Worm (Caenorhabditis elegans): Measurements from ENCODE around the gene F31F4.11.

Gene F31F4.11

ce11 chrV:667459-667858 is 3.2 kb upstream of the F31F4.11 start, which contains the start of gene nhr-180:
Gene nhr-180, minus strand, starts transcription at chrV:667510.
- no peak for TF ChIP-seq ceh-28 (tag; optimal IDR thresholded peaks at IDR 0.05)
- TF ChIP-seq elt-2 (tag; optimal IDR thresholded peaks at IDR 0.05): peak; percentile 50
- peak; percentile 16 for TF ChIP-seq pqm-1 (tag; optimal IDR thresholded peaks at IDR 0.05)
- TF ChIP-seq hmg-11 (tag; optimal IDR thresholded peaks at IDR 0.05): no peak
- TF ChIP-seq nhr-67 (tag; optimal IDR thresholded peaks at IDR 0.05): no peak
- TF ChIP-seq fkh-2 (tag; optimal IDR thresholded peaks at IDR 0.05): no peak

- TF ChIP-seq mml-1 (tag; optimal IDR thresholded peaks at IDR 0.05) (no peak), elt-1 (tag; optimal IDR thresholded peaks at IDR 0.05) (no peak), hmg-11 (tag; optimal IDR thresholded peaks at IDR 0.05) (no peak), jun-1 (tag; optimal IDR thresholded peaks at IDR 0.05) (no peak), nhr-67 (tag; optimal IDR thresholded peaks at IDR 0.05) (no peak), ceh-28 (tag; optimal IDR thresholded peaks at IDR 0.05) (no peak), ceh-82 (tag; optimal IDR thresholded peaks at IDR 0.05) (no peak), mdl-1 (tag; optimal IDR thresholded peaks at IDR 0.05) (no peak), nhr-76 (tag; optimal IDR thresholded peaks at IDR 0.05) (no peak), nhr-23 (tag; optimal IDR thresholded peaks at IDR 0.05) (no peak), daf-12 (tag; optimal IDR thresholded peaks at IDR 0.05) (no peak), skn-1 (tag; optimal IDR thresholded peaks at IDR 0.05) (no peak), ceh-9 (tag; optimal IDR thresholded peaks at IDR 0.05) (no peak)
These were observed 4.0 kb downstream of the F31F4.11 start, which contains the start of gene F31F4.17 for ce11 chrV:660210-660609. Gene F31F4.17, minus strand, starts transcription at chrV:660310.

DNA sequence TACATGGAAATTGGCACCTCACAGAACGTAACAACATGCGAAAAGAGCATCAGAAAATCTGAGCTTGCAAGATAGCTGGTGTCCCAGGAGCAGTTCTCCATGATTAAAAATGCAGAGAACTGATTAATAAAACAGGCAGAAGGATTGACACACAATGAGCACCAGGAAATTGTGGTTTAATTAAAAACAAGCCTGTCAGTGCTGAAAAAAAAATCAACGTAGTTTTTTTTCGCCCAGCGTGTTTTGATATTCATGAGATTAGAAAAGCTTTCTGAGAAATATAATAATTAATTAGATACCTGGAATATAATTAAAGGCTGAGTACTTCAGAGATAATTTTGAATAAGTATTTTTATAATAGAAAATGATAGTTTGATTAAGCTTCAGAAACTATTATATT is 6.6 kb downstream of the F31F4.11 start, which contains the start of gene srh-246:
srh-246 (minus strand) TSS at position 101 of the 400 bp plus-strand sequence.
- TF ChIP-seq fos-1 (tag; optimal IDR thresholded peaks at IDR 0.05) (no peak), nfya-1 (tag; optimal IDR thresholded peaks at IDR 0.05; ENCODE audit: insufficient read depth) (no peak), nhr-28 (tag; optimal IDR thresholded peaks at IDR 0.05) (no peak)

DNA sequence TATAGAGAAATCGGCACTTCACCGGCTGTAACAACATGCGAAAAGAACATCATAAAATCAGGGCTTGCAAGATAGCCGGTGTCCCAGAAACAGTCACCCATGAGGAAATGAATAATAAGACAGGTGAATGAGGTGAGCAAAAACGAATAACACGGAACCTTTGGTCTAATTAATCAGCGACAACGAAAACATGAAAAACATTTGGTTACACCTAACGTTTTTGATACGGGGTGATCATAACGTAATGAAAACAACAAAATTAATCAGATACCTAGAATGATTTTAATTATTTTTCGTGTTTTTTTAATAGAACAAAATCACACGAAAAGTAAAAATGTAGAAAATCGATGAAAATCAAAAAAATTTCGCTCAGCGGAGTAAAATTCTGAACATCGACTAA is 8.4 kb downstream of the F31F4.11 start, which contains the start of gene srh-245:
srh-245 (minus strand) TSS at position 101 of the 400 bp plus-strand sequence.
- no peak for TF ChIP-seq tbx-2 (tag; optimal IDR thresholded peaks at IDR 0.05)
- no peak for TF ChIP-seq elt-2 (tag; optimal IDR thresholded peaks at IDR 0.05)
- TF ChIP-seq unc-39 (tag; optimal IDR thresholded peaks at IDR 0.05): no peak
- no peak for TF ChIP-seq daf-12 (tag; optimal IDR thresholded peaks at IDR 0.05)
- TF ChIP-seq jun-1 (tag; optimal IDR thresholded peaks at IDR 0.05): no peak
- no peak for TF ChIP-seq snpc-4 (tag; optimal IDR thresholded peaks at IDR 0.05)
- no peak for TF ChIP-seq nhr-76 (tag; optimal IDR thresholded peaks at IDR 0.05)
- no peak for TF ChIP-seq eor-1 (tag; optimal IDR thresholded peaks at IDR 0.05)
- TF ChIP-seq ztf-4 (tag; optimal IDR thresholded peaks at IDR 0.05): no peak
- no peak for TF ChIP-seq egl-27 (tag; optimal IDR thresholded peaks at IDR 0.05)
- TF ChIP-seq ZK546.5 (tag; optimal IDR thresholded peaks at IDR 0.05): no peak
- TF ChIP-seq nhr-67 (tag; optimal IDR thresholded peaks at IDR 0.05): no peak
- no peak for TF ChIP-seq fkh-2 (tag; optimal IDR thresholded peaks at IDR 0.05)
- no peak for TF ChIP-seq hmg-11 (tag; optimal IDR thresholded peaks at IDR 0.05)
- no peak for TF ChIP-seq unc-62 (GFP tag; optimal IDR thresholded peaks at IDR 0.05)
- no peak for TF ChIP-seq nhr-43 (tag; optimal IDR thresholded peaks at IDR 0.05; ENCODE audit: poor library complexity, severe bottlenecking)
- no peak for TF ChIP-seq elt-3 (tag; optimal IDR thresholded peaks at IDR 0.05)

DNA sequence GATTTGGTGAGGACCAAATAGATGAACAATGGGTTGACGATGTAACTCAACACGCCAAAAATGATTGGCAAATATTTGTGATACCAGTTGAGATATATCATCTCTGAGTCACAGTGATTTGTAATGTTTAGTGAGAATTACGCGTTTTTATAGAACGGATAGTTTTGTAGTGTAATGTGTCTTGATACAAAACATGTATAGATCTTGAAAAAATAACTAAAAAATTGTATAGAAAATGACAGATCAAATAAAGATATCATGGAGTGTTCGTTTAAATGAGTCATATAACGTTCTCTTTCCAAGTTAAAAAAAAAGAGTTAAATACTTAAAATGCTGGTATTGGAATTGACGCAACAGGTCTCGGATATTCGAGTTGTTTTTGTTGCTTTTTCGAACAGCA is 9.8 kb downstream of the F31F4.11 start, which contains the start of gene srj-6:
srj-6 (minus strand) TSS at position 101 of the 400 bp plus-strand sequence.
- no peak for TF ChIP-seq mdl-1 (tag; optimal IDR thresholded peaks at IDR 0.05)
- no peak for TF ChIP-seq nhr-76 (tag; optimal IDR thresholded peaks at IDR 0.05)
- no peak for TF ChIP-seq nfya-1 (tag; optimal IDR thresholded peaks at IDR 0.05; ENCODE audit: insufficient read depth)
- no peak for TF ChIP-seq pqm-1 (tag; optimal IDR thresholded peaks at IDR 0.05)
- TF ChIP-seq nhr-23 (tag; optimal IDR thresholded peaks at IDR 0.05): no peak
- TF ChIP-seq unc-39 (tag; optimal IDR thresholded peaks at IDR 0.05): no peak
- TF ChIP-seq nhr-43 (tag; optimal IDR thresholded peaks at IDR 0.05; ENCODE audit: poor library complexity, severe bottlenecking): no peak
- TF ChIP-seq nhr-28 (tag; optimal IDR thresholded peaks at IDR 0.05): no peak
- no peak for TF ChIP-seq elt-1 (tag; optimal IDR thresholded peaks at IDR 0.05)
- no peak for TF ChIP-seq fkh-10 (GFP tag; optimal IDR thresholded peaks at IDR 0.05)
- TF ChIP-seq fkh-2 (tag; optimal IDR thresholded peaks at IDR 0.05): no peak
- TF ChIP-seq ceh-82 (tag; optimal IDR thresholded peaks at IDR 0.05): no peak
- no peak for TF ChIP-seq snpc-4 (tag; optimal IDR thresholded peaks at IDR 0.05)
- TF ChIP-seq nhr-237 (tag; optimal IDR thresholded peaks at IDR 0.05): no peak
- TF ChIP-seq egl-27 (tag; optimal IDR thresholded peaks at IDR 0.05): no peak
- TF ChIP-seq nhr-25 (tag; optimal IDR thresholded peaks at IDR 0.05): no peak
- TF ChIP-seq ztf-4 (tag; optimal IDR thresholded peaks at IDR 0.05): no peak

All from whole organism, L3 larva.